Worm (Caenorhabditis elegans) whole organism, L2 larva: ENCODE data around the gene gna-1.

Experiments
- C34F6.9 ChIP-seq: fragments of 150-350 bp; optimal IDR thresholded peaks from 2 replicates; lab custom pipeline; 2014; ENCODE audit warnings: missing biosample characterization, missing genetic modification characterization
- F13H6.1 ChIP-seq: sonication (generic microtip); optimal IDR thresholded peaks from 2 replicates; lab custom pipeline; 2016; ENCODE audit warnings: missing genetic modification characterization, missing compliant biosample characterization
- R02D3.7 ChIP-seq: fragments of 150-350 bp; optimal IDR thresholded peaks from 2 replicates; lab custom pipeline; 2014; ENCODE audit warnings: missing biosample characterization, missing genetic modification characterization
- Y55F3AM.14 ChIP-seq: fragments of 200-800 bp; sonication (Bioruptor generic); optimal IDR thresholded peaks from 2 replicates; lab custom pipeline; 2018; ENCODE audit warnings: mild to moderate bottlenecking, missing genetic modification characterization, missing compliant biosample characterization
- ZK546.5 ChIP-seq: sonication (generic microtip); optimal IDR thresholded peaks from 2 replicates; lab custom pipeline; 2017; ENCODE audit warnings: missing biosample characterization, missing genetic modification characterization
- aly-2 ChIP-seq: fragments of 150-350 bp; optimal IDR thresholded peaks from 2 replicates; lab custom pipeline; 2014; ENCODE audit warnings: missing biosample characterization, missing genetic modification characterization
- blmp-1 ChIP-seq: sonication (generic microtip); optimal IDR thresholded peaks from 2 replicates; lab custom pipeline; 2017; ENCODE audit warnings: missing genetic modification characterization, mild to moderate bottlenecking, missing compliant biosample characterization, antibody characterized with exemption, moderate library complexity; ENCODE audit not compliant: insufficient read depth
- ceh-82 ChIP-seq: fragments of 150-350 bp; optimal IDR thresholded peaks from 2 replicates; lab custom pipeline; 2014; ENCODE audit warnings: missing biosample characterization, missing genetic modification characterization
- crh-2 ChIP-seq: sonication (generic microtip); optimal IDR thresholded peaks from 2 replicates; lab custom pipeline; 2017; ENCODE audit warnings: missing biosample characterization, missing genetic modification characterization
- dmd-4 ChIP-seq: sonication (generic microtip); optimal IDR thresholded peaks from 2 replicates; lab custom pipeline; 2017; ENCODE audit warnings: missing biosample characterization, missing genetic modification characterization
- elt-1 ChIP-seq: fragments of 150-350 bp; optimal IDR thresholded peaks from 2 replicates; lab custom pipeline; 2014; ENCODE audit warnings: missing biosample characterization, missing genetic modification characterization
- elt-3 ChIP-seq: sonication (generic microtip); optimal IDR thresholded peaks from 2 replicates; lab custom pipeline; 2017; ENCODE audit warnings: missing biosample characterization, missing genetic modification characterization
- fos-1 ChIP-seq: fragments of 150-350 bp; optimal IDR thresholded peaks from 2 replicates; lab custom pipeline; 2014; ENCODE audit warnings: missing biosample characterization, missing genetic modification characterization
- gmeb-1 ChIP-seq: fragments of 150-350 bp; optimal IDR thresholded peaks from 2 replicates; lab custom pipeline; 2014; ENCODE audit warnings: missing biosample characterization, missing genetic modification characterization
- lin-11 ChIP-seq: fragments of 150-350 bp; sonication (generic microtip); optimal IDR thresholded peaks from 2 replicates; lab custom pipeline; 2014; ENCODE audit warnings: missing biosample characterization, missing genetic modification characterization, inconsistent platforms, mixed read lengths
- lin-13 ChIP-seq: fragments of 150-350 bp; optimal IDR thresholded peaks from 2 replicates; lab custom pipeline; 2014; ENCODE audit warnings: missing biosample characterization, missing genetic modification reagents, missing genetic modification characterization
- lin-39 ChIP-seq: fragments of 150-350 bp; optimal IDR thresholded peaks from 2 replicates; lab custom pipeline; 2014; ENCODE audit warnings: missing biosample characterization, missing genetic modification reagents, missing genetic modification characterization
- lsy-2 ChIP-seq, 2 experiments: fragments of 150-350 bp in 1 of 2; sonication (generic microtip) in 1 of 2; optimal IDR thresholded peaks; 2 replicates each; lab custom pipeline; 2014 to 2017; ENCODE audit warnings: missing biosample characterization in 2 of 2, missing genetic modification characterization in 2 of 2
- mab-5 ChIP-seq: fragments of 150-350 bp; optimal IDR thresholded peaks from 2 replicates; lab custom pipeline; 2014; ENCODE audit warnings: missing biosample characterization, missing genetic modification characterization
- mbf-1 ChIP-seq: sonication (generic microtip); optimal IDR thresholded peaks from 2 replicates; lab custom pipeline; 2017; ENCODE audit warnings: missing biosample characterization, missing genetic modification characterization
- mdl-1 ChIP-seq, 2 experiments: fragments of 150-350 bp in 1 of 2; sonication (generic microtip) in 1 of 2; optimal IDR thresholded peaks; 2 replicates each; lab custom pipeline; 2017; ENCODE audit warnings: missing biosample characterization in 2 of 2, missing genetic modification characterization in 2 of 2
- nhr-10 ChIP-seq: sonication (generic microtip); optimal IDR thresholded peaks from 2 replicates; lab custom pipeline; 2017; ENCODE audit warnings: missing biosample characterization, missing genetic modification characterization
- nhr-12 ChIP-seq: fragments of 150-350 bp; optimal IDR thresholded peaks from 2 replicates; lab custom pipeline; 2014; ENCODE audit warnings: missing biosample characterization, missing genetic modification characterization
- nhr-129 ChIP-seq: fragments of 150-350 bp; optimal IDR thresholded peaks from 2 replicates; lab custom pipeline; 2014; ENCODE audit warnings: missing biosample characterization, missing genetic modification characterization
- nhr-21 ChIP-seq: fragments of 150-350 bp; optimal IDR thresholded peaks from 2 replicates; lab custom pipeline; 2014; ENCODE audit warnings: missing biosample characterization, missing genetic modification characterization
- nhr-23 ChIP-seq: fragments of 150-350 bp; optimal IDR thresholded peaks from 2 replicates; lab custom pipeline; 2014; ENCODE audit warnings: missing biosample characterization, missing genetic modification reagents, missing genetic modification characterization
- nhr-25 ChIP-seq: fragments of 150-350 bp; sonication (generic microtip); optimal IDR thresholded peaks from 3 replicates; lab custom pipeline; 2014; ENCODE audit warnings: missing biosample characterization, missing genetic modification characterization
- nhr-6 ChIP-seq: fragments of 150-350 bp; optimal IDR thresholded peaks from 2 replicates; lab custom pipeline; 2014; ENCODE audit warnings: missing biosample characterization, missing genetic modification characterization
- peb-1 ChIP-seq: fragments of 150-350 bp; optimal IDR thresholded peaks from 2 replicates; lab custom pipeline; 2014; ENCODE audit warnings: missing biosample characterization, missing genetic modification characterization
- sem-4 ChIP-seq: fragments of 150-350 bp; optimal IDR thresholded peaks from 2 replicates; lab custom pipeline; 2014; ENCODE audit warnings: missing biosample characterization, missing genetic modification reagents, missing genetic modification characterization
- skn-1 ChIP-seq: sonication (generic microtip); optimal IDR thresholded peaks from 2 replicates; lab custom pipeline; 2017; ENCODE audit warnings: missing biosample characterization, missing genetic modification characterization
- sma-3 ChIP-seq: sonication (generic microtip); optimal IDR thresholded peaks from 2 replicates; lab custom pipeline; 2016; ENCODE audit warnings: missing genetic modification reagents, missing genetic modification characterization, missing compliant biosample characterization
- sma-9 ChIP-seq, 2 experiments: fragments of 150-350 bp in 1 of 2; sonication (generic microtip) in 1 of 2; optimal IDR thresholded peaks; 2 replicates each; lab custom pipeline; 2014 to 2016; ENCODE audit warnings: missing genetic modification characterization in 2 of 2, mild to moderate bottlenecking in 1 of 2, missing biosample characterization in 1 of 2, missing compliant biosample characterization in 1 of 2, missing genetic modification reagents in 1 of 2, moderate library complexity in 1 of 2
- snpc-4 ChIP-seq: fragments of 150-350 bp; optimal IDR thresholded peaks from 2 replicates; lab custom pipeline; 2014; ENCODE audit warnings: missing biosample characterization, missing genetic modification characterization
- unc-39 ChIP-seq: fragments of 150-350 bp; optimal IDR thresholded peaks from 2 replicates; lab custom pipeline; 2014; ENCODE audit warnings: missing biosample characterization, missing genetic modification characterization
- unc-55 ChIP-seq: fragments of 150-350 bp; sonication (generic microtip); optimal IDR thresholded peaks from 3 replicates; lab custom pipeline; 2014; ENCODE audit warnings: missing biosample characterization, missing genetic modification reagents, missing genetic modification characterization
- zag-1 ChIP-seq: fragments of 150-350 bp; optimal IDR thresholded peaks from 2 replicates; lab custom pipeline; 2014; ENCODE audit warnings: missing biosample characterization, missing genetic modification characterization
- ztf-1 ChIP-seq: fragments of 200-800 bp; sonication (Bioruptor generic); conservative IDR thresholded peaks from 2 replicates; pipeline ENCODE4 v1.3.6; 2022; ENCODE audit warnings: missing genetic modification characterization, missing compliant biosample characterization
- ztf-11 ChIP-seq: sonication (generic microtip); optimal IDR thresholded peaks from 2 replicates; lab custom pipeline; 2017; ENCODE audit warnings: missing biosample characterization, missing genetic modification characterization
- ztf-4 ChIP-seq: fragments of 150-350 bp; optimal IDR thresholded peaks from 2 replicates; lab custom pipeline; 2014; ENCODE audit warnings: missing biosample characterization, missing genetic modification characterization

Gene gna-1

ce11 chrV:10361830-10362397, 42.0 kb upstream of the gna-1 start, which contains the start of gene cash-1:
TSS of gene cash-1 (plus strand) at chrV:10362261.
- TF ChIP-seq mdl-1 (tag; optimal IDR thresholded peaks at IDR 0.05; lab: Kevin White, UChicago) = peak in 1 of 2 experiments; percentile 45
- TF ChIP-seq sem-4 = peak; percentile 48
- no peak for TF ChIP-seq ztf-4 (tag; lab: Kevin White, UChicago)
- no peak for TF ChIP-seq nhr-23
- TF ChIP-seq lin-39 (tag; lab: Kevin White, UChicago) = no peak
- TF ChIP-seq sma-9 (GFP tag; optimal IDR thresholded peaks at IDR 0.05; lab: Kevin White, UChicago) = peak; percentile 58
- TF ChIP-seq sma-9 (tag; optimal IDR thresholded peaks at IDR 0.05; lab: Kevin White, UChicago) = no peak
- no peak for TF ChIP-seq ZK546.5 (tag; lab: Kevin White, UChicago)
- TF ChIP-seq elt-1 = no peak
- peak; percentile 75 for TF ChIP-seq crh-2 (tag; lab: Kevin White, UChicago)
- peak; percentile 7 for TF ChIP-seq lin-11 (tag; lab: Kevin White, UChicago)
- no peak for TF ChIP-seq R02D3.7 (tag; lab: Kevin White, UChicago)
- no peak for TF ChIP-seq unc-39 (tag; lab: Kevin White, UChicago)
- no peak for TF ChIP-seq aly-2
- TF ChIP-seq unc-55 (GFP tag; lab: Kevin White, UChicago) = no peak
- TF ChIP-seq skn-1 (tag; lab: Kevin White, UChicago) = no peak
- TF ChIP-seq lin-13 (GFP tag; lab: Kevin White, UChicago) = peak; percentile 72
- TF ChIP-seq ztf-1 (GFP tag; lab: Robert Waterston, UW) = no peak
- peak; percentile 45 for TF ChIP-seq snpc-4 (tag; lab: Kevin White, UChicago)
- peak; percentile 46 for TF ChIP-seq nhr-25 (tag; lab: Kevin White, UChicago)
- TF ChIP-seq gmeb-1 (tag; lab: Kevin White, UChicago) = peak; percentile 78
- peak; percentile 59 for TF ChIP-seq fos-1 (tag; lab: Kevin White, UChicago)
- peak; percentile 24 for TF ChIP-seq F13H6.1 (tag; lab: Kevin White, UChicago)
- TF ChIP-seq dmd-4 (tag; lab: Kevin White, UChicago) = no peak
- TF ChIP-seq nhr-6 (tag; lab: Kevin White, UChicago) = no peak
- no peak for TF ChIP-seq mab-5
- TF ChIP-seq ceh-82 (tag; lab: Kevin White, UChicago) = no peak
- no peak for TF ChIP-seq nhr-10 (tag; lab: Kevin White, UChicago)
- peak; percentile 71 for TF ChIP-seq nhr-129 (tag; lab: Kevin White, UChicago)
- peak in 1 of 2 experiments; percentile 74 for TF ChIP-seq lsy-2 (tag; optimal IDR thresholded peaks at IDR 0.05; lab: Kevin White, UChicago)
- no peak for TF ChIP-seq Y55F3AM.14
- no peak for TF ChIP-seq zag-1 (tag; lab: Kevin White, UChicago)
- peak; percentile 7 for TF ChIP-seq blmp-1 (tag; lab: Kevin White, UChicago)
- TF ChIP-seq peb-1 (tag; lab: Kevin White, UChicago) = no peak
- TF ChIP-seq nhr-21 = peak; percentile 6
- TF ChIP-seq C34F6.9 (tag; lab: Kevin White, UChicago) = peak; percentile 66
- TF ChIP-seq sma-3 (GFP tag; lab: Kevin White, UChicago) = peak; percentile 57
- no peak for TF ChIP-seq elt-3
- no peak for TF ChIP-seq ztf-11 (tag; lab: Kevin White, UChicago)

- TF ChIP-seq ztf-4 (tag; lab: Kevin White, UChicago) = no peak
Observed at ce11 chrV:10360186-10360585, 40.2 kb upstream of the gna-1 start.

ce11 chrV:10358238-10358637, 38.3 kb upstream of the gna-1 start, which contains the start of gene ttll-15:
TSS of gene ttll-15 (plus strand) at chrV:10358538.
- TF ChIP-seq ZK546.5 (tag; lab: Kevin White, UChicago) = no peak
- no peak for TF ChIP-seq mbf-1 (tag; lab: Kevin White, UChicago)
- no peak for TF ChIP-seq nhr-12
- no peak for TF ChIP-seq unc-55 (GFP tag; lab: Kevin White, UChicago)
- TF ChIP-seq, all 48 proteins: peak for 0
